Fruit fly (Drosophila melanogaster) whole organism, embryonic: ENCODE data around the gene heix.

ENCODE experiments used
- Adf1 ChIP-seq: fragments of 200-800 bp; sonication (Bioruptor generic); IDR thresholded peaks from 2 replicates; pipeline ENCODE4 v1.3.6; 2022; ENCODE audit warnings: missing biosample characterization, missing genetic modification characterization
- CG10267 ChIP-seq: fragments of 200-800 bp; sonication (Bioruptor generic); optimal IDR thresholded peaks from 2 replicates; lab custom pipeline; 2018; ENCODE audit warnings: missing biosample characterization, mild to moderate bottlenecking, missing genetic modification characterization, moderate library complexity
- CG10979 ChIP-seq: fragments of 200-800 bp; sonication (Bioruptor generic); optimal IDR thresholded peaks from 2 replicates; lab custom pipeline; 2018; ENCODE audit warnings: missing biosample characterization, mild to moderate bottlenecking, missing genetic modification characterization, moderate library complexity
- CG11085 ChIP-seq: fragments of 200-800 bp; sonication (Bioruptor generic); IDR thresholded peaks from 2 replicates; pipeline ENCODE4 v1.3.6; 2022; ENCODE audit warnings: missing biosample characterization, missing genetic modification characterization
- CG1603 ChIP-seq: fragments of 200-800 bp; sonication (Bioruptor generic); optimal IDR thresholded peaks from 2 replicates; lab custom pipeline; 2019; ENCODE audit warnings: missing biosample characterization, mild to moderate bottlenecking, missing genetic modification characterization, moderate library complexity
- CG16813 ChIP-seq: fragments of 200-800 bp; sonication (Bioruptor generic); IDR thresholded peaks from 3 replicates; pipeline ENCODE4 v1.3.6; 2022; ENCODE audit warnings: missing biosample characterization, missing genetic modification characterization; ENCODE audit not compliant: partially characterized antibody
- CG17802 ChIP-seq: fragments of 200-800 bp; sonication (Bioruptor generic); optimal IDR thresholded peaks from 2 replicates; lab custom pipeline; 2018; ENCODE audit warnings: missing biosample characterization, mild to moderate bottlenecking, missing genetic modification characterization, moderate library complexity
- CG17829 ChIP-seq: fragments of 200-800 bp; optimal IDR thresholded peaks from 2 replicates; lab custom pipeline; 2019; ENCODE audit warnings: missing biosample characterization, mild to moderate bottlenecking, missing genetic modification characterization, moderate library complexity
- CG18476 ChIP-seq: fragments of 200-800 bp; sonication (Bioruptor generic); optimal IDR thresholded peaks from 2 replicates; lab custom pipeline; 2016; ENCODE audit warnings: missing biosample characterization, mild to moderate bottlenecking, missing genetic modification characterization
- CG18764 ChIP-seq: fragments of 200-800 bp; sonication (Bioruptor generic); optimal IDR thresholded peaks from 3 replicates; lab custom pipeline; 2016; ENCODE audit warnings: missing biosample characterization, missing genetic modification characterization
- CG2120 ChIP-seq: fragments of 200-800 bp; sonication (Bioruptor generic); optimal IDR thresholded peaks from 3 replicates; lab custom pipeline; 2016; ENCODE audit warnings: missing biosample characterization, missing genetic modification characterization
- CG34376 ChIP-seq: fragments of 200-800 bp; sonication (Bioruptor generic); optimal IDR thresholded peaks from 2 replicates; lab custom pipeline; 2018; ENCODE audit warnings: missing biosample characterization, mild to moderate bottlenecking, missing genetic modification characterization
- CG6175 ChIP-seq: fragments of 200-800 bp; sonication (Bioruptor generic); IDR thresholded peaks from 3 replicates; pipeline ENCODE4 v1.3.6; 2022; ENCODE audit warnings: missing biosample characterization, missing genetic modification characterization
- CG6254 ChIP-seq: fragments of 200-800 bp; sonication (Bioruptor generic); optimal IDR thresholded peaks from 3 replicates; lab custom pipeline; 2017; ENCODE audit warnings: mild to moderate bottlenecking, missing biosample characterization, missing genetic modification reagents, missing genetic modification characterization
- CG6689 ChIP-seq: fragments of 200-800 bp; sonication (Bioruptor generic); IDR thresholded peaks from 2 replicates; pipeline ENCODE4 v1.3.6; 2022; ENCODE audit warnings: missing biosample characterization, missing genetic modification characterization
- CG6765 ChIP-seq: fragments of 200-800 bp; sonication (Bioruptor generic); optimal IDR thresholded peaks from 3 replicates; lab custom pipeline; 2017; ENCODE audit warnings: missing biosample characterization, mild to moderate bottlenecking, missing genetic modification characterization
- CG6813 ChIP-seq: fragments of 200-800 bp; sonication (Bioruptor generic); optimal IDR thresholded peaks from 2 replicates; lab custom pipeline; 2017; ENCODE audit warnings: missing biosample characterization, missing genetic modification characterization, mild to moderate bottlenecking, moderate library complexity, missing genetic modification reagents
- CG7745 ChIP-seq: fragments of 200-800 bp; sonication (Bioruptor generic); optimal IDR thresholded peaks from 2 replicates; lab custom pipeline; 2018; ENCODE audit warnings: missing biosample characterization, mild to moderate bottlenecking, missing genetic modification characterization, moderate library complexity
- CG8388 ChIP-seq: fragments of 200-800 bp; sonication (Bioruptor generic); optimal IDR thresholded peaks from 2 replicates; lab custom pipeline; 2019; ENCODE audit warnings: missing biosample characterization, mild to moderate bottlenecking, missing genetic modification characterization, moderate library complexity
- CG8478 ChIP-seq: fragments of >200 bp; optimal IDR thresholded peaks from 2 replicates; lab custom pipeline; 2018
- CG9727 ChIP-seq: fragments of 200-800 bp; sonication (Bioruptor generic); optimal IDR thresholded peaks from 3 replicates; lab custom pipeline; 2017; ENCODE audit warnings: missing biosample characterization, mild to moderate bottlenecking, missing genetic modification characterization
- Ets97D ChIP-seq: fragments of 200-800 bp; sonication (Bioruptor generic); optimal IDR thresholded peaks from 3 replicates; lab custom pipeline; 2016; ENCODE audit warnings: missing biosample characterization, missing genetic modification characterization
- Hmx ChIP-seq: fragments of 200-800 bp; sonication (Bioruptor generic); optimal IDR thresholded peaks from 2 replicates; lab custom pipeline; 2016; ENCODE audit warnings: missing biosample characterization, missing genetic modification characterization
- Hr3 ChIP-seq: fragments of 200-800 bp; sonication (Bioruptor generic); optimal IDR thresholded peaks from 3 replicates; lab custom pipeline; 2016; ENCODE audit warnings: missing biosample characterization, missing genetic modification characterization
- Hr39 ChIP-seq: fragments of >200 bp; optimal IDR thresholded peaks from 2 replicates; lab custom pipeline; 2017
- MBD-R2 ChIP-seq: fragments of 200-800 bp; sonication (Bioruptor generic); IDR thresholded peaks from 2 replicates; pipeline ENCODE4 v1.3.6; 2022; ENCODE audit warnings: missing biosample characterization, missing genetic modification characterization
- NK7.1 ChIP-seq: fragments of 200-800 bp; sonication (Bioruptor generic); optimal IDR thresholded peaks from 3 replicates; lab custom pipeline; 2016; ENCODE audit warnings: missing biosample characterization, missing genetic modification characterization
- Nf-YB ChIP-seq: fragments of 200-800 bp; sonication (Bioruptor generic); optimal IDR thresholded peaks from 3 replicates; lab custom pipeline; 2019; ENCODE audit warnings: missing biosample characterization, mild to moderate bottlenecking, missing genetic modification characterization, moderate library complexity
- NfI ChIP-seq: fragments of 200-800 bp; sonication (Bioruptor generic); optimal IDR thresholded peaks from 3 replicates; lab custom pipeline; 2018; ENCODE audit warnings: missing biosample characterization, mild to moderate bottlenecking, missing genetic modification characterization, moderate library complexity
- Six4 ChIP-seq: fragments of 200-800 bp; sonication (Bioruptor generic); optimal IDR thresholded peaks from 2 replicates; lab custom pipeline; 2016; ENCODE audit warnings: missing biosample characterization, missing genetic modification characterization
- Ssrp ChIP-seq: fragments of 200-800 bp; sonication (Bioruptor generic); optimal IDR thresholded peaks from 2 replicates; lab custom pipeline; 2018; ENCODE audit warnings: missing biosample characterization, mild to moderate bottlenecking, missing genetic modification characterization, moderate library complexity
- Stat92E ChIP-seq, 3 experiments: fragments of >200 bp in 2 of 3; fragments of 200-800 bp in 1 of 3; sonication (Bioruptor generic) in 1 of 3; optimal IDR thresholded peaks; 2 replicates each; lab custom pipeline; 2017 to 2019; ENCODE audit warnings: missing biosample characterization in 3 of 3, missing genetic modification characterization in 3 of 3, mild to moderate bottlenecking in 1 of 3, moderate library complexity in 1 of 3
- Vsx1 ChIP-seq: fragments of 200-800 bp; sonication (Bioruptor generic); optimal IDR thresholded peaks from 2 replicates; lab custom pipeline; 2017; ENCODE audit warnings: missing biosample characterization, mild to moderate bottlenecking, missing genetic modification characterization, missing genetic modification reagents
- al ChIP-seq: fragments of 200-800 bp; sonication (Bioruptor generic); IDR thresholded peaks from 2 replicates; pipeline ENCODE4 v1.3.6; 2022; ENCODE audit warnings: missing biosample characterization, missing genetic modification characterization
- br ChIP-seq: fragments of >200 bp; optimal IDR thresholded peaks from 2 replicates; lab custom pipeline; 2017
- cas ChIP-seq: fragments of 200-800 bp; sonication (Bioruptor generic); IDR thresholded peaks from 2 replicates; pipeline ENCODE4 v1.3.6; 2022; ENCODE audit warnings: missing biosample characterization, missing genetic modification characterization
- crc ChIP-seq: fragments of 200-800 bp; sonication (Bioruptor generic); optimal IDR thresholded peaks from 2 replicates; lab custom pipeline; 2016; ENCODE audit warnings: missing biosample characterization, missing genetic modification characterization
- eyg ChIP-seq: fragments of 200-800 bp; sonication (Bioruptor generic); optimal IDR thresholded peaks from 3 replicates; lab custom pipeline; 2016; ENCODE audit warnings: missing biosample characterization, missing genetic modification characterization
- fd96Cb ChIP-seq: fragments of 200-800 bp; sonication (Bioruptor generic); optimal IDR thresholded peaks from 2 replicates; lab custom pipeline; 2018; ENCODE audit warnings: missing biosample characterization, mild to moderate bottlenecking, missing genetic modification characterization, moderate library complexity
- gcm2 ChIP-seq: fragments of 200-800 bp; sonication (Bioruptor generic); optimal IDR thresholded peaks from 2 replicates; lab custom pipeline; 2016; ENCODE audit warnings: missing biosample characterization, missing genetic modification characterization
- gsb ChIP-seq: fragments of 200-800 bp; sonication (Bioruptor generic); IDR thresholded peaks from 2 replicates; pipeline ENCODE4 v1.3.6; 2022; ENCODE audit warnings: missing biosample characterization, missing genetic modification characterization
- jing ChIP-seq: fragments of 200-800 bp; sonication (Bioruptor generic); optimal IDR thresholded peaks from 2 replicates; lab custom pipeline; 2018; ENCODE audit warnings: missing biosample characterization, mild to moderate bottlenecking, missing genetic modification characterization
- row ChIP-seq: fragments of 200-800 bp; sonication (Bioruptor generic); IDR thresholded peaks from 3 replicates; pipeline ENCODE4 v1.3.6; 2022; ENCODE audit warnings: missing biosample characterization, missing genetic modification characterization
- ssp ChIP-seq: fragments of 200-800 bp; sonication (Bioruptor generic); IDR thresholded peaks from 2 replicates; pipeline ENCODE4 v1.3.6; 2022; ENCODE audit warnings: missing biosample characterization, missing genetic modification characterization
- sug ChIP-seq: fragments of 200-800 bp; optimal IDR thresholded peaks from 2 replicates; lab custom pipeline; 2019; ENCODE audit warnings: missing biosample characterization, mild to moderate bottlenecking, missing genetic modification characterization, moderate library complexity
- tll ChIP-seq, 2 experiments: fragments of 200-800 bp in 1 of 2; fragments of >200 bp in 1 of 2; sonication (Bioruptor generic) in 1 of 2; optimal IDR thresholded peaks; 2 replicates each; lab custom pipeline; 2017 to 2019; ENCODE audit warnings: missing biosample characterization in 2 of 2, missing genetic modification characterization in 2 of 2, mild to moderate bottlenecking in 1 of 2, moderate library complexity in 1 of 2
- trem ChIP-seq: fragments of 200-800 bp; optimal IDR thresholded peaks from 3 replicates; lab custom pipeline; 2019; ENCODE audit warnings: missing biosample characterization, mild to moderate bottlenecking, missing genetic modification characterization, moderate library complexity

The heix gene

DNA sequence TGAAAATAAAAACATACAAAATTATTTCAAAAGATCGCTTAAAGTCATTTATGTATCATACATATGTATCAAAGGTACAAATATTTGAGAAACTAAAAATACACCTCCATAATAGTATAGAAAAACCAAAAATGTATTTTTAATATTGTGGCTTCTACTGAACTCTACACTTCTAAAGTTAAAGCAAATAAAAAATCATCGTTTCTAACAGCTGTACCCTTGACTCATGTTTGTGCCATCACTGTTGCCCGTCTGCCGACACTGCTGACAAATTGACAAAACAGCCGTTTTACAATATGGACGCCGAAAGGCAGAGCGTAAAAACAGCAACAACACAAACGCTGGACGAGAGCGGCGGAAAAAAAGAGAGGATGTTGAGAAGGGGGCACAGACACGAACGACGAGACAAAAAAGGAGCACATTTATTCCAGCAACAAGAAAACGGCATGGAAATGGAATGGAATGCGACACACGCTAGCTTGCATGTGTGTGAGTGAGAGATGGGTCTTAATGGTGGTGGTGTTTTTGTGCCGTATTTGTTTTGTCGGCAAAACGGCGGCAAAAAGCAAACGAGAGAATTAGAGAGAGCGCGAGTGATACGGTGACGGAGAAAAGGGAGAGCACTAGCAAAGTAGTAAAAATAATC lies 13.2 kb downstream of the heix start (continued):
- no peak for TF ChIP-seq CG16813
- TF ChIP-seq CG8388 (GFP tag; lab: Kevin White, UChicago) = peak; percentile 81
- TF ChIP-seq al (GFP tag; lab: Robert Waterston, UW) = no peak
- no peak for TF ChIP-seq cas (GFP tag; lab: Robert Waterston, UW)
- peak; percentile 56 for TF ChIP-seq Ets97D (GFP tag; lab: Kevin White, UChicago)
- TF ChIP-seq ssp (GFP tag; lab: Robert Waterston, UW) = no peak
- TF ChIP-seq CG8478 (lab: Kevin White, UChicago) = no peak
- peak; percentile 81 for TF ChIP-seq NfI (GFP tag; lab: Kevin White, UChicago)
- peak; percentile 63 for TF ChIP-seq Six4 (GFP tag; lab: Kevin White, UChicago)
- peak; percentile 69 for TF ChIP-seq NK7.1
- TF ChIP-seq CG18764 (GFP tag; lab: Kevin White, UChicago) = peak; percentile 75
- TF ChIP-seq tll (GFP tag; optimal IDR thresholded peaks at IDR 0.05; lab: Kevin White, UChicago) = peak in 1 of 2 experiments; percentile 60
- peak; percentile 78 for TF ChIP-seq CG18476
- TF ChIP-seq gsb (GFP tag; lab: Robert Waterston, UW) = no peak
- TF ChIP-seq, all 482 proteins: peak for 280

DNA sequence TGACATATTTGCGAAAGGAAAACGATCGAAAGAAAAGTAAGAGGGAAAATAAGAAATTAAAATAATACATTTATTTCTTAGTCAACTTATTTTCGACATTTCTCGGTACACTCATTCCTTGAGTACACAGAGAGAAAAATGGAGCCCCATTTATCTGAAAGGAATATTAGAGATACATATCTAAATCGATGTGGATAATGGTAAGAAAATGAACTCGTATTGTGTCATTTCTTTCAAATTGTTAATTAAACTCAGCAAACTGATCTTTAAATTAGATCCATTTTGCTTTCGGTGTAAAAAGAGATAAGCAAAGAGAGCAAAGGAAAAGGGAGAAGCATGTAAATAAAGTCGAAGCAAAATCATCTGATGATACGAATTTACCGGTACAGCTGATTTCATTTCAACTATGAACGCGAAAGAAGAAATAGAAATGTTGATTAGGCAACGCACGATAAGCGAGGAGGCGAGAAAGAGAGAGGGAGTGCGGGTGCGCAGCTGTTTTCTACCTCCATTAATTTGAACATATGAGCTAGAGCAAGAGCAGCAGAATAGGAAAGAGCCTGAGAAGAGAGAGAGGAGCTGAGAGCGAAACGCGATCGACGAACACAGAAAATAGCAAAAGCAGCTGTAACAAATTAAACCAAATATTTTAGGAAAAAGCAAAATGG lies 13.8 kb downstream of the heix start:
- TF ChIP-seq Vsx1 (GFP tag; lab: Kevin White, UChicago) (peak; percentile 58), CG11085 (GFP tag; lab: Robert Waterston, UW) (no peak), Ssrp (tag; lab: Kevin White, UChicago) (peak; percentile 91), CG6765 (GFP tag; lab: Kevin White, UChicago) (peak; percentile 15), CG10979 (tag; lab: Kevin White, UChicago) (peak; percentile 90), al (GFP tag; lab: Robert Waterston, UW) (no peak), CG9727 (GFP tag; lab: Kevin White, UChicago) (peak; percentile 77), CG2120 (GFP tag; lab: Kevin White, UChicago) (peak; percentile 88), CG6813 (peak; percentile 80), Hmx (GFP tag; lab: Kevin White, UChicago) (peak; percentile 22), CG17802 (tag; lab: Kevin White, UChicago) (peak; percentile 76), crc (GFP tag; lab: Kevin White, UChicago) (peak; percentile 81), fd96Cb (peak; percentile 94), CG34376 (no peak), NfI (GFP tag; lab: Kevin White, UChicago) (peak; percentile 88), CG17829 (tag; lab: Kevin White, UChicago) (peak; percentile 89), jing (GFP tag; lab: Kevin White, UChicago) (peak; percentile 86), eyg (GFP tag; lab: Kevin White, UChicago) (peak; percentile 57), Stat92E (GFP tag; optimal IDR thresholded peaks at IDR 0.05; lab: Kevin White, UChicago) (no peak), trem (tag; lab: Kevin White, UChicago) (peak; percentile 78), Hr39 (lab: Kevin White, UChicago) (no peak), Hr3 (GFP tag; lab: Kevin White, UChicago) (peak; percentile 78), CG7745 (peak; percentile 17), Nf-YB (GFP tag; lab: Kevin White, UChicago) (peak; percentile 63), br (lab: Kevin White, UChicago) (no peak), CG1603 (tag; lab: Kevin White, UChicago) (peak; percentile 94), gcm2 (GFP tag; lab: Kevin White, UChicago) (peak; percentile 32), CG6689 (GFP tag; lab: Robert Waterston, UW) (no peak), Ets97D (GFP tag; lab: Kevin White, UChicago) (peak; percentile 41), Adf1 (no peak), CG10267 (tag; lab: Kevin White, UChicago) (peak; percentile 79), MBD-R2 (GFP tag; lab: Robert Waterston, UW) (no peak), CG6254 (GFP tag; lab: Kevin White, UChicago) (peak; percentile 80), row (GFP tag; lab: Robert Waterston, UW) (no peak), CG6175 (GFP tag; lab: Robert Waterston, UW) (no peak), sug (tag; lab: Kevin White, UChicago) (peak; percentile 56)
